Worm (Caenorhabditis elegans): ENCODE results near the gene F28B12.6.

DNA sequence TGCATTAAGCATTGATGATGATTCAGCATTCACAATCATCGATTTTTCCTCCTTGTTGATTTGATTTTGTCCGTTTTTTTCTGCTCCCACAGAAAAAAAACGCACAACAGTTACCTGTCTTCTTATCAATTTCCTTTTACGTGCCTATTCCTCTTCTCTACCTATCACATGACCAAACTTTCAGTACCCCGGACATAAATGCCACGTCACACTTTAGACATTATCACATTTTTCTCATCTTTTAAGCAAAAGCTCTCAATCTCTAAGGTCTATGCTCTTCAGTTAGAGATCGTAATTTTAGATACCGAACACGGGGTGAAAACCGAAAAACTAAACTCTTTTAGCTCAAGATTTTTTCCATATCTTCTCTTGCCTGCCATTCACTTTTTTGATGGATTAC lies 4.7 kb upstream of the F28B12.6 start:
- TF ChIP-seq unc-39 (tag; optimal IDR thresholded peaks at IDR 0.05), result no peak
- TF ChIP-seq ama-1 (optimal IDR thresholded peaks at IDR 0.05), result no peak
- no peak for TF ChIP-seq lin-13 (GFP tag; optimal IDR thresholded peaks at IDR 0.05)
- TF ChIP-seq mep-1 (tag; optimal IDR thresholded peaks at IDR 0.05), result no peak
- no peak for TF ChIP-seq snpc-4 (tag; optimal IDR thresholded peaks at IDR 0.05)
